Worm (Caenorhabditis elegans): Measurements from ENCODE around the gene str-55.

str-55 gene

DNA sequence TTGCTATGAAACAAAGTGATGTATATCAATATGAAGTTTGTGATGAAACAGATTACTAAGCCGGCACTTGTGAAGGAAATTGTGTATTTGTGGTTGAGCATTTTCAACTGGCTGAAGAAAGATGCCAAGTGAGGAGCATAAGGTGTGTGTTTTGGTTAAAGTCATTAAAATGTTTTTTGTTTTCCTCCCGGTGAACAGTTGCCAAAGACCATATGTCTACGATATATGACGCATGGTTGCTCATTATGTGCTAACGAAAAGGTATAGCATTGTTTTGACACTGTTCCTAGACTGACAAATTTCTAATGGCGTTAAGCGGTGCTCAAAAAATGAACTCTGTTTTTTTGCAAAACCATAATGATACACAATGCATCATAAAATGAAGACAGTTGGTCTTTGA, at the start of gene str-55:
Gene str-55 (minus strand): TSS at position 101 of the 400 bp plus-strand sequence.
- TF ChIP-seq T23F11.4 (GFP tag; optimal IDR thresholded peaks at IDR 0.05) (no peak), dve-1 (tag; optimal IDR thresholded peaks at IDR 0.05) (no peak), tbx-2 (tag; optimal IDR thresholded peaks at IDR 0.05) (no peak), pqm-1 (tag; optimal IDR thresholded peaks at IDR 0.05) (no peak), pros-1 (tag; optimal IDR thresholded peaks at IDR 0.05) (no peak), pax-1 (tag; optimal IDR thresholded peaks at IDR 0.05) (no peak), nhr-11 (tag; optimal IDR thresholded peaks at IDR 0.05) (no peak), hlh-30 (tag; optimal IDR thresholded peaks at IDR 0.05; ENCODE audit: insufficient read depth) (no peak), hlh-15 (tag; optimal IDR thresholded peaks at IDR 0.05) (no peak), K02D7.2 (tag; optimal IDR thresholded peaks at IDR 0.05) (no peak), nhr-232 (tag; optimal IDR thresholded peaks at IDR 0.05) (no peak), pag-3 (tag; optimal IDR thresholded peaks at IDR 0.05; ENCODE audit: borderline replicate concordance) (no peak)

DNA sequence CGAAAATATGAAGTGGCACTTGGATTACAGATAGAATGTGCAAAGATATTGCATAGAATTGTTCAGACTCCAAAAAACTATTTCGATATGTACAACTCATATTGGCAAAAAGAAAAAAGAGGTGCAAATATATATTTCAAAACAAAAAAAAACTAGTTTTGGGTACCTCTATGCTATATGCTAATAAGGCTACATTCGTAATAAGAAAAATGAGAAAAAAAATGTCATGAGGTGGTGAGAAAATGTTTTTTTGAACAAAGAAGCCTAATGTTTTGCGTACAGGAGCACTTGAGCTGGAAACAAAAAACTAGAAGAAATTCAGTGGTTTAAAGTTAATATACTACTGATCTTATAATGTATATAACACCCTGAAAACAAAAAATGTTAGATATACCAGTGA, 44.0 kb upstream of the str-55 start, which contains the start of gene srh-142:
Gene srh-142 (minus strand): TSS at position 101 of the 400 bp plus-strand sequence.
- TF ChIP-seq che-1 (tag; optimal IDR thresholded peaks at IDR 0.05), result no peak
- TF ChIP-seq pag-3 (tag; optimal IDR thresholded peaks at IDR 0.05; ENCODE audit: borderline replicate concordance), result no peak
- no peak for TF ChIP-seq hlh-6 (tag; optimal IDR thresholded peaks at IDR 0.05)
- TF ChIP-seq sdc-2 (tag; optimal IDR thresholded peaks at IDR 0.05), result no peak
- TF ChIP-seq pros-1 (tag; optimal IDR thresholded peaks at IDR 0.05), result no peak
- no peak for TF ChIP-seq dmd-4 (tag; optimal IDR thresholded peaks at IDR 0.05; ENCODE audit: borderline replicate concordance)
- TF ChIP-seq hlh-8 (tag; optimal IDR thresholded peaks at IDR 0.05), result no peak

DNA sequence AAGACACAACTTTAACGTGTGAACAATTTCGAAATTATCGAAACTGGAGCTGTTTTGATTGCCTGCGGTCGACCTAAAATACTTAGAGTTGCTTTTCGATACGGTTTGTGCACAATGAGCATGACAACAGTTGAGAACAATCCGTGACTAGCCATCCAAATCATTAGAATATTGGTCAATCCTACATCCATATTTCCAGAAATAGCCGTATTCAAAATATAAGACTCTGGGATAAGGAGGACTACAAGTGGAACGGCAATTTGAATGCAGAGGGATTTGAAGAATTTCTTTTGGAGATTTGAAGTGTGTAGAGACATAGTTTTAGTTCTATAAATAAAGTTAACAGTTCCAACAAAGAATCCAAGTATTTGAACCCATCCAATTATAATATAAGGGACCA, 42.5 kb upstream of the str-55 start:
- TF ChIP-seq dmd-4 (tag; optimal IDR thresholded peaks at IDR 0.05; ENCODE audit: borderline replicate concordance), result no peak
- TF ChIP-seq C08G9.2 (tag; optimal IDR thresholded peaks at IDR 0.05), result no peak
- TF ChIP-seq hlh-13 (GFP tag; optimal IDR thresholded peaks at IDR 0.05), result no peak
- no peak for TF ChIP-seq ahr-1 (tag; optimal IDR thresholded peaks at IDR 0.05)
- no peak for TF ChIP-seq ztf-16 (tag; optimal IDR thresholded peaks at IDR 0.05)
- TF ChIP-seq ceh-22 (tag; optimal IDR thresholded peaks at IDR 0.05), result no peak
- TF ChIP-seq ceh-30 (tag; optimal IDR thresholded peaks at IDR 0.05), result no peak
- no peak for TF ChIP-seq rnt-1 (tag; optimal IDR thresholded peaks at IDR 0.05)
- TF ChIP-seq ceh-14 (tag; optimal IDR thresholded peaks at IDR 0.05), result no peak
- no peak for TF ChIP-seq ttx-3 (tag; optimal IDR thresholded peaks at IDR 0.05)
- no peak for TF ChIP-seq fax-1 (tag; optimal IDR thresholded peaks at IDR 0.05)
- no peak for TF ChIP-seq K09A11.1 (tag; optimal IDR thresholded peaks at IDR 0.05; ENCODE audit: insufficient read depth)

DNA sequence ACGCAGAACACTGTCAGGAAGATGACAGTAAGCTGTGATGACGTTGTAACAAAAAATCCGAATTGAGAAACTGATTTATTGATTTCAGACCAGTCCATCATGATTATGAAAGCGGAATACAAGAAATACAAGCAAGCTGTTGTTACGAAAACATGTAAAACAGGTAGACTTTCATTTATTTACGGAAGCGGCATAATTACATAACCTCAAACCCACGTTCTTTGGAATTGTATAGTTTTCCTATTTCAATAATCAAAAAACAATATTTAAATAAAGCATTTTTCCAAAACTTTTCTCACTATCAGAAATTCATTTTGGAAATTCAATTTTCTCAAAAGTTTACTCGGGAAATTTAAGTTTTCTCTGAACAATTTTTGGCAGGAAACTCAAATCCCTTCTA, 41.8 kb upstream of the str-55 start, which contains the start of gene str-15:
Gene str-15 (minus strand): TSS at position 101 of the 400 bp plus-strand sequence.
- no peak for TF ChIP-seq unc-55 (GFP tag; optimal IDR thresholded peaks at IDR 0.05)
- no peak for TF ChIP-seq K02D7.2 (tag; optimal IDR thresholded peaks at IDR 0.05)
- no peak for TF ChIP-seq elt-2 (tag; optimal IDR thresholded peaks at IDR 0.05)
- TF ChIP-seq pqm-1 (tag; optimal IDR thresholded peaks at IDR 0.05), result no peak
- TF ChIP-seq elt-4 (tag; optimal IDR thresholded peaks at IDR 0.05), result no peak
- no peak for TF ChIP-seq ceh-18 (tag; optimal IDR thresholded peaks at IDR 0.05)
- no peak for TF ChIP-seq pax-1 (tag; optimal IDR thresholded peaks at IDR 0.05)
- TF ChIP-seq hlh-30 (tag; optimal IDR thresholded peaks at IDR 0.05; ENCODE audit: insufficient read depth), result no peak
- no peak for TF ChIP-seq ref-2 (tag; optimal IDR thresholded peaks at IDR 0.05)
- no peak for TF ChIP-seq ztf-16 (tag; optimal IDR thresholded peaks at IDR 0.05)
- no peak for TF ChIP-seq pat-9 (tag; optimal IDR thresholded peaks at IDR 0.05)
- no peak for TF ChIP-seq ceh-22 (tag; optimal IDR thresholded peaks at IDR 0.05)
- TF ChIP-seq che-1 (tag; optimal IDR thresholded peaks at IDR 0.05), result no peak
- TF ChIP-seq Y22D7AL.16 (tag; optimal IDR thresholded peaks at IDR 0.05), result no peak
- no peak for TF ChIP-seq unc-42 (tag; optimal IDR thresholded peaks at IDR 0.05)
- no peak for TF ChIP-seq ets-4 (tag; optimal IDR thresholded peaks at IDR 0.05)
- no peak for TF ChIP-seq npax-4 (tag; optimal IDR thresholded peaks at IDR 0.05)
- no peak for TF ChIP-seq pha-2 (tag; optimal IDR thresholded peaks at IDR 0.05)
- no peak for TF ChIP-seq unc-3 (GFP tag; conservative IDR thresholded peaks at IDR 0.05)
- no peak for TF ChIP-seq unc-3 (tag; optimal IDR thresholded peaks at IDR 0.05)
- no peak for TF ChIP-seq tbx-7 (tag; optimal IDR thresholded peaks at IDR 0.05)

Data from whole organism, late embryonic.